Worm (Caenorhabditis elegans): Measurements from ENCODE around the gene C25G4.17.

DNA sequence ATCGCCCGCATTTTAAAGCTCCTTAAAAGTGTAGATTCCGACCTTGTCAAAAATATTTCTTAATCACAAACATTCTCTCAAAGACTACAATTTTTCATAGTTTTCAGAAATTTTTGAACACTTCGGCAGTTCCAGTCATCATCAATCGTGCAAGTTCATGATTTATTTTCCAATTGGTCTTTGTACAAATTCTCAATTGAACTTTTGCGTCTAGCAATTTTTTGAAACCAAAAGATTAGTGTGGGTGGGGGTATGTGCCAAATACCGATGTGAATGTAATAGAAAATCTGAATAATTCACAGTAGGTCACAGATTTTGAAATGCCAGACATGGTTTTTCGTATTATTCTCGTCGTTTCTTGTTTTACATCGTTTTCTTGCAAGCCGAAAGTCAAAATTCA lies 3.5 kb upstream of the C25G4.17 start, which contains the start of gene clec-185:
- TF ChIP-seq zag-1 (tag; optimal IDR thresholded peaks at IDR 0.05): no peak
- no peak for TF ChIP-seq lin-13 (GFP tag; optimal IDR thresholded peaks at IDR 0.05)
